Fruit fly (Drosophila melanogaster): ENCODE data around the gene Ir75a.

Gene Ir75a

DNA sequence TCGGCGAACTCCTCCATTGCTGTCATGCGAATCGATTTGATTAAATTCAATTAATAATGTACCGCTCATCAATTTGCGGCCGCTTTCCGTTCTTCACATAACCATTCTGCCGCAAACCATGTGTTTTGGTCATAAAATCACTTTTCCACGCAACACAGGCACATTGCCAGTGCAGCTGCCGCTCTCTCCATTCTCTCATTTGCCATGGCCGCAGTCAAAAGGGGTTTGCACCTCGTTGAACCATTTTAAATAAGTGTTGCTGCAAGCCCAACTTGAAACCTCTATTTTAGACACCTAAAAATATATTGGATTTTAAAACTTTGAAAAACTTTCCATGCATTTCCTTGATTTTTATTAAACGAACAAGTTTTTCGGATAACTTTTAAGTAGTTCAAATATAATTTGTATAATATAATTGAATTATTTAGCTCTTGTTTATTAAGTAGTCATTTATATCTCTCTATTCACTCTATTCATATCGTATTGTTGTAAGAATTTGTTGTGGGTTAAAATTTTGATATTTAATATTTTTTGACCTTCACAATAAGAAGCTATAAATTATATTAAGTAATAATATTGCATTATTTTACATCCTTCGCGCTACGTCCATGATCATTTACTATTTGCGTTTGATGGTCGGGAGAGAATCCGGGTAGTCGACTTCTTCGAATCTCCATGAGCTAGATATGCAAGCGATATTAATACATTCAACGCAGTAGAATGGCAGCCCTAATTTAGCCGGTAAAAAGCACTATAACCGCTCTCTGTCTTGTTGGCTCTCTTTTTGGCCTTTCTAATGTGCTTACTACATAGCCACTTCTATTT, 39.1 kb upstream of the Ir75a start, which contains the start of gene CG5535 (continued):
- TF ChIP-seq Doc3 (GFP tag; IDR thresholded peaks at IDR 0.05; ENCODE audit: partially characterized antibody) (no peak), wdn (GFP tag; IDR thresholded peaks at IDR 0.05) (peak; percentile 76), Gsc (GFP tag; IDR thresholded peaks at IDR 0.05) (no peak), CG12744 (GFP tag; optimal IDR thresholded peaks at IDR 0.05) (no peak), CG13123 (GFP tag; optimal IDR thresholded peaks at IDR 0.05) (no peak), Adf1 (GFP tag; IDR thresholded peaks at IDR 0.05) (no peak), CG4707 (GFP tag; optimal IDR thresholded peaks at IDR 0.05) (peak; percentile 26), bigmax (GFP tag; optimal IDR thresholded peaks at IDR 0.05) (no peak), CG11247 (GFP tag; IDR thresholded peaks at IDR 0.05) (peak; percentile 24), CG13775 (GFP tag; optimal IDR thresholded peaks at IDR 0.05) (peak; percentile 91), lab (GFP tag; optimal IDR thresholded peaks at IDR 0.05) (peak; percentile 80), CG34224 (GFP tag; IDR thresholded peaks at IDR 0.05; ENCODE audit: partially characterized antibody) (0 out of 3 replicates have a peak, but pooled peaks have one; percentile 14), az2 (GFP tag; optimal IDR thresholded peaks at IDR 0.05) (peak; percentile 83), cwo (GFP tag; optimal IDR thresholded peaks at IDR 0.05) (peak; percentile 69), E2f1 (GFP tag; IDR thresholded peaks at IDR 0.05) (peak; percentile 59), Hr78 (GFP tag; optimal IDR thresholded peaks at IDR 0.05) (peak in 1 of 2 experiments; percentile 77), CG32767 (GFP tag; IDR thresholded peaks at IDR 0.05) (0 out of 2 replicates have a peak, but pooled peaks have one; percentile 15), croc (GFP tag; conservative IDR thresholded peaks at IDR 0.05) (peak; percentile 67; the same call in 1 of the 3 replicates), usp (GFP tag; optimal IDR thresholded peaks at IDR 0.05) (no peak), wor (GFP tag; IDR thresholded peaks at IDR 0.05) (0 out of 2 replicates have a peak, but pooled peaks have one; percentile 51), CG2199 (GFP tag; IDR thresholded peaks at IDR 0.05) (peak; percentile 74), Hand (GFP tag; optimal IDR thresholded peaks at IDR 0.05) (peak; percentile 75), CG31388 (GFP tag; optimal IDR thresholded peaks at IDR 0.05) (no peak), Dll (GFP tag; IDR thresholded peaks at IDR 0.05; ENCODE audit: partially characterized antibody) (no peak), CG3995 (GFP tag; optimal IDR thresholded peaks at IDR 0.05) (no peak), CG30020 (tag; optimal IDR thresholded peaks at IDR 0.05) (peak; percentile 70), Oaz (GFP tag; IDR thresholded peaks at IDR 0.05) (peak; percentile 47), GATAe (GFP tag; conservative IDR thresholded peaks at IDR 0.05) (no peak; the same call in 1 of the 2 replicates), br (optimal IDR thresholded peaks at IDR 0.05) (no peak), chn (GFP tag; optimal IDR thresholded peaks at IDR 0.05) (peak; percentile 48), eve (GFP tag; optimal IDR thresholded peaks at IDR 0.05) (no peak), p53 (GFP tag; optimal IDR thresholded peaks at IDR 0.05) (no peak), yki (optimal IDR thresholded peaks at IDR 0.05) (no peak), shn (GFP tag; optimal IDR thresholded peaks at IDR 0.05) (peak; percentile 34), HLH54F (GFP tag; optimal IDR thresholded peaks at IDR 0.05) (peak; percentile 43), pfk (GFP tag; optimal IDR thresholded peaks at IDR 0.05) (no peak), Dad (GFP tag; optimal IDR thresholded peaks at IDR 0.05) (no peak), Deaf1 (tag; optimal IDR thresholded peaks at IDR 0.05) (peak; percentile 45), bbx (GFP tag; IDR thresholded peaks at IDR 0.05; ENCODE audit: partially characterized antibody) (no peak), Tbp (GFP tag; optimal IDR thresholded peaks at IDR 0.05) (no peak), bab2 (GFP tag; optimal IDR thresholded peaks at IDR 0.05) (peak; percentile 41), CG6689 (GFP tag; IDR thresholded peaks at IDR 0.05) (peak; percentile 60; the same call in 1 of the 2 replicates), CG4282 (GFP tag; optimal IDR thresholded peaks at IDR 0.05) (no peak), sqz (GFP tag; optimal IDR thresholded peaks at IDR 0.05) (no peak), corto (GFP tag; optimal IDR thresholded peaks at IDR 0.05) (no peak), bowl (GFP tag; IDR thresholded peaks at IDR 0.05) (no peak), Hr3 (GFP tag; optimal IDR thresholded peaks at IDR 0.05) (peak; percentile 85), ab (GFP tag; optimal IDR thresholded peaks at IDR 0.05) (no peak), ato (GFP tag; IDR thresholded peaks at IDR 0.05; ENCODE audit: partially characterized antibody) (no peak), NC2β (GFP tag; optimal IDR thresholded peaks at IDR 0.05) (peak; percentile 58)

All from whole organism, embryonic.